Worm (Caenorhabditis elegans) whole organism, midembryonic: ENCODE data around the gene elo-1.
A peak's percentile ranks its signal among the peaks of the same experiment; 100 is the strongest.

Experiments used
- T22C8.4 ChIP-seq: fragments of 200-800 bp; sonication (Bioruptor generic); IDR thresholded peaks from 2 replicates; pipeline ENCODE4 v1.3.6; 2022; ENCODE audit warnings: missing genetic modification characterization, missing compliant biosample characterization
- cog-1 ChIP-seq: sonication (generic microtip); optimal IDR thresholded peaks from 2 replicates; lab custom pipeline; 2016; ENCODE audit warnings: missing genetic modification characterization, missing compliant biosample characterization
- flt-1 ChIP-seq: fragments of 200-800 bp; sonication (Bioruptor generic); IDR thresholded peaks from 2 replicates; pipeline ENCODE4 v1.3.6; 2022; ENCODE audit warnings: missing genetic modification characterization, missing compliant biosample characterization
- klf-2 ChIP-seq: fragments of 200-800 bp; sonication (Bioruptor generic); conservative IDR thresholded peaks from 2 replicates; pipeline ENCODE4 v1.3.6; 2022; ENCODE audit warnings: missing genetic modification reagents, missing genetic modification characterization, missing compliant biosample characterization
- med-1 ChIP-seq: sonication (generic microtip); optimal IDR thresholded peaks from 2 replicates; lab custom pipeline; 2017; ENCODE audit warnings: missing genetic modification characterization, mild to moderate bottlenecking, missing compliant biosample characterization, antibody characterized with exemption, missing genetic modification reagents; ENCODE audit not compliant: insufficient read depth
- ref-1 ChIP-seq: fragments of 200-800 bp; sonication (Bioruptor generic); conservative IDR thresholded peaks from 2 replicates; pipeline ENCODE4 v1.3.6; 2022; ENCODE audit warnings: missing genetic modification reagents, missing genetic modification characterization, missing compliant biosample characterization
- tab-1 ChIP-seq: fragments of 200-800 bp; sonication (Bioruptor generic); IDR thresholded peaks from 2 replicates; pipeline ENCODE4 v1.3.6; 2022; ENCODE audit warnings: missing genetic modification characterization, missing compliant biosample characterization
- ztf-23 ChIP-seq: fragments of 200-800 bp; sonication (Bioruptor generic); IDR thresholded peaks from 2 replicates; pipeline ENCODE4 v1.3.6; 2022; ENCODE audit warnings: missing genetic modification reagents, missing genetic modification characterization, missing compliant biosample characterization
- ztf-29 ChIP-seq: fragments of 200-800 bp; sonication (Bioruptor generic); IDR thresholded peaks from 2 replicates; pipeline ENCODE4 v1.3.6; 2022; ENCODE audit warnings: missing genetic modification reagents, missing genetic modification characterization, missing compliant biosample characterization

The elo-1 gene

ce11 chrIV:9525682-9526416 is at the start of gene elo-1:
Gene elo-1 (plus strand): TSS chrIV:9526366.
- no peak for TF ChIP-seq med-1 (GFP tag; lab: Kevin White, UChicago)
- no peak for TF ChIP-seq tab-1
- TF ChIP-seq flt-1 (GFP tag; lab: Robert Waterston, UW) = no peak
- no peak for TF ChIP-seq ztf-29
- TF ChIP-seq cog-1 = no peak
- no peak for TF ChIP-seq T22C8.4 (GFP tag; lab: Robert Waterston, UW)
- no peak for TF ChIP-seq ztf-23 (GFP tag; lab: Robert Waterston, UW)
- no peak for TF ChIP-seq klf-2
- TF ChIP-seq ref-1 (GFP tag; lab: Robert Waterston, UW) = no peak

ce11 chrIV:9477135-9477928 is 48.8 kb upstream of the elo-1 start, which contains the start of gene wrt-3:
Gene wrt-3 (minus strand): TSS chrIV:9477456.
- peak; percentile 89 for TF ChIP-seq med-1 (GFP tag; lab: Kevin White, UChicago)
- no peak; the same call in 1 of the 2 replicates for TF ChIP-seq klf-2
- peak; percentile 58 for TF ChIP-seq cog-1
- peak; percentile 98 for TF ChIP-seq tab-1
- TF ChIP-seq T22C8.4 (GFP tag; lab: Robert Waterston, UW) = peak; percentile 95
- no peak; the same call in 1 of the 2 replicates for TF ChIP-seq ztf-29
- TF ChIP-seq flt-1 (GFP tag; lab: Robert Waterston, UW) = peak; percentile 99
- peak; percentile 96 for TF ChIP-seq ztf-23 (GFP tag; lab: Robert Waterston, UW)
- peak; percentile 95 for TF ChIP-seq ref-1 (GFP tag; lab: Robert Waterston, UW)

ce11 chrIV:9480936-9481335 is 45.2 kb upstream of the elo-1 start, which contains the start of gene cng-3:
Gene cng-3 (minus strand): TSS chrIV:9481037.
- TF ChIP-seq ref-1 (GFP tag; lab: Robert Waterston, UW) = no peak
- TF ChIP-seq flt-1 (GFP tag; lab: Robert Waterston, UW) = no peak
- TF ChIP-seq tab-1 = no peak
- no peak for TF ChIP-seq cog-1
- no peak for TF ChIP-seq ztf-29
- no peak for TF ChIP-seq klf-2
- no peak for TF ChIP-seq med-1 (GFP tag; lab: Kevin White, UChicago)
- TF ChIP-seq ztf-23 (GFP tag; lab: Robert Waterston, UW) = no peak

- TF ChIP-seq med-1 (GFP tag; lab: Kevin White, UChicago) (no peak), klf-2 (no peak)
Measured at ce11 chrIV:9485040-9485439, 41.1 kb upstream of the elo-1 start, which contains the start of gene gadr-2. Gene gadr-2 (minus strand): TSS chrIV:9485140.

ce11 chrIV:9485972-9486371 is 40.2 kb upstream of the elo-1 start, which contains the start of gene sru-2:
Gene sru-2 (plus strand): TSS chrIV:9486272.
- TF ChIP-seq flt-1 (GFP tag; lab: Robert Waterston, UW) = no peak
- no peak for TF ChIP-seq ztf-29
- TF ChIP-seq tab-1 = no peak
- no peak for TF ChIP-seq ref-1 (GFP tag; lab: Robert Waterston, UW)
- TF ChIP-seq cog-1 = no peak
- no peak for TF ChIP-seq ztf-23 (GFP tag; lab: Robert Waterston, UW)

- TF ChIP-seq cog-1 (no peak), med-1 (GFP tag; lab: Kevin White, UChicago) (no peak), ref-1 (GFP tag; lab: Robert Waterston, UW) (no peak), T22C8.4 (GFP tag; lab: Robert Waterston, UW) (no peak), ztf-29 (no peak), klf-2 (no peak), tab-1 (no peak), flt-1 (GFP tag; lab: Robert Waterston, UW) (no peak)
Measured at ce11 chrIV:9486779-9487178, 39.4 kb upstream of the elo-1 start.

ce11 chrIV:9488315-9488714 is 37.9 kb upstream of the elo-1 start, which contains the start of gene sru-1:
Gene sru-1 (plus strand): TSS chrIV:9488615.
- no peak for TF ChIP-seq T22C8.4 (GFP tag; lab: Robert Waterston, UW)
- TF ChIP-seq flt-1 (GFP tag; lab: Robert Waterston, UW) = no peak
- no peak for TF ChIP-seq klf-2
- TF ChIP-seq ztf-23 (GFP tag; lab: Robert Waterston, UW) = no peak
- TF ChIP-seq cog-1 = no peak
- TF ChIP-seq ztf-29 = no peak
- no peak for TF ChIP-seq med-1 (GFP tag; lab: Kevin White, UChicago)
- no peak for TF ChIP-seq ref-1 (GFP tag; lab: Robert Waterston, UW)
- no peak for TF ChIP-seq tab-1

ce11 chrIV:9490320-9490719 is 35.8 kb upstream of the elo-1 start, which contains the start of gene sru-6:
Gene sru-6 (plus strand): TSS chrIV:9490620.
- TF ChIP-seq med-1 (GFP tag; lab: Kevin White, UChicago) = no peak
- TF ChIP-seq klf-2 = no peak
- no peak for TF ChIP-seq ztf-29
- no peak for TF ChIP-seq tab-1
- TF ChIP-seq cog-1 = no peak
- no peak for TF ChIP-seq flt-1 (GFP tag; lab: Robert Waterston, UW)
- no peak for TF ChIP-seq ztf-23 (GFP tag; lab: Robert Waterston, UW)
- no peak for TF ChIP-seq ref-1 (GFP tag; lab: Robert Waterston, UW)
- no peak for TF ChIP-seq T22C8.4 (GFP tag; lab: Robert Waterston, UW)

- no peak for TF ChIP-seq ztf-29
- no peak for TF ChIP-seq med-1 (GFP tag; lab: Kevin White, UChicago)
- TF ChIP-seq ref-1 (GFP tag; lab: Robert Waterston, UW) = no peak
Measured at ce11 chrIV:9496306-9496705, 29.9 kb upstream of the elo-1 start, which contains the start of gene sru-3. Gene sru-3 (plus strand): TSS chrIV:9496606.
